Fruit fly (Drosophila melanogaster) whole organism, embryonic: ENCODE data around the gene CG33160.
A peak's percentile ranks its signal among the peaks of the same experiment; 100 is the strongest.

ENCODE experiments used
- Adf1 ChIP-seq: fragments of 200-800 bp; sonication (Bioruptor generic); IDR thresholded peaks from 2 replicates; pipeline ENCODE4 v1.3.6; 2022; ENCODE audit warnings: missing biosample characterization, missing genetic modification characterization
- Atf6 ChIP-seq: fragments of 200-800 bp; sonication (Bioruptor generic); IDR thresholded peaks from 2 replicates; pipeline ENCODE4 v1.3.6; 2022; ENCODE audit warnings: missing biosample characterization, missing genetic modification characterization
- Awh ChIP-seq: fragments of 200-800 bp; sonication (Bioruptor generic); IDR thresholded peaks from 2 replicates; pipeline ENCODE4, ENCODE4 v1.3.6; 2022; ENCODE audit warnings: missing biosample characterization, missing genetic modification characterization
- Bdp1 ChIP-seq: fragments of 200-800 bp; sonication (Bioruptor generic); optimal IDR thresholded peaks from 3 replicates; lab custom pipeline; 2016; ENCODE audit warnings: missing biosample characterization, missing genetic modification characterization
- CG10979 ChIP-seq: fragments of 200-800 bp; sonication (Bioruptor generic); optimal IDR thresholded peaks from 2 replicates; lab custom pipeline; 2018; ENCODE audit warnings: missing biosample characterization, mild to moderate bottlenecking, missing genetic modification characterization, moderate library complexity
- CG12659 ChIP-seq: fragments of 200-800 bp; sonication (Bioruptor generic); optimal IDR thresholded peaks from 3 replicates; lab custom pipeline; 2017; ENCODE audit warnings: mild to moderate bottlenecking, missing biosample characterization, missing genetic modification reagents, missing genetic modification characterization
- CG14667 ChIP-seq: fragments of 200-800 bp; sonication (Bioruptor generic); IDR thresholded peaks from 2 replicates; pipeline ENCODE4 v1.3.6; 2022; ENCODE audit warnings: missing biosample characterization, missing genetic modification characterization
- CG14860 ChIP-seq: fragments of 200-800 bp; sonication (Bioruptor generic); IDR thresholded peaks from 3 replicates; pipeline ENCODE4 v1.3.6; 2022; ENCODE audit warnings: missing biosample characterization, missing genetic modification characterization; ENCODE audit not compliant: partially characterized antibody
- CG15696 ChIP-seq: fragments of 200-800 bp; sonication (Bioruptor generic); optimal IDR thresholded peaks from 2 replicates; lab custom pipeline; 2019; ENCODE audit warnings: missing biosample characterization, mild to moderate bottlenecking, missing genetic modification characterization, moderate library complexity
- CG1603 ChIP-seq: fragments of 200-800 bp; sonication (Bioruptor generic); optimal IDR thresholded peaks from 2 replicates; lab custom pipeline; 2019; ENCODE audit warnings: missing biosample characterization, mild to moderate bottlenecking, missing genetic modification characterization, moderate library complexity
- CG16815 ChIP-seq: fragments of 200-800 bp; sonication (Bioruptor generic); optimal IDR thresholded peaks from 3 replicates; lab custom pipeline; 2017; ENCODE audit warnings: missing biosample characterization, mild to moderate bottlenecking, missing genetic modification characterization
- CG2129 ChIP-seq: fragments of 200-800 bp; sonication (Bioruptor generic); IDR thresholded peaks from 2 replicates; pipeline ENCODE4 v1.3.6; 2022; ENCODE audit warnings: missing biosample characterization, missing genetic modification characterization; ENCODE audit not compliant: partially characterized antibody
- CG2202 ChIP-seq: fragments of 200-800 bp; sonication (Bioruptor generic); optimal IDR thresholded peaks from 2 replicates; lab custom pipeline; 2018; ENCODE audit warnings: missing biosample characterization, mild to moderate bottlenecking, missing genetic modification characterization
- CG30020 ChIP-seq: fragments of 200-800 bp; optimal IDR thresholded peaks from 2 replicates; lab custom pipeline; 2019; ENCODE audit warnings: missing biosample characterization, mild to moderate bottlenecking, missing genetic modification characterization, moderate library complexity
- CG34422 ChIP-seq: fragments of 200-800 bp; sonication (Bioruptor generic); IDR thresholded peaks from 3 replicates; pipeline ENCODE4 v1.3.6; 2022; ENCODE audit warnings: missing biosample characterization, missing genetic modification characterization
- CG43689 ChIP-seq: fragments of 200-800 bp; sonication (Bioruptor generic); IDR thresholded peaks from 2 replicates; pipeline ENCODE4 v1.3.6; 2022; ENCODE audit warnings: missing biosample characterization, missing genetic modification characterization
- CG4617 ChIP-seq: fragments of 200-800 bp; sonication (Bioruptor generic); optimal IDR thresholded peaks from 3 replicates; lab custom pipeline; 2016; ENCODE audit warnings: missing biosample characterization, missing genetic modification characterization, borderline replicate concordance
- CG4707 ChIP-seq: fragments of 200-800 bp; sonication (Bioruptor generic); optimal IDR thresholded peaks from 2 replicates; lab custom pipeline; 2018; ENCODE audit warnings: missing biosample characterization, mild to moderate bottlenecking, missing genetic modification characterization, moderate library complexity
- CG4730 ChIP-seq: fragments of 200-800 bp; sonication (Bioruptor generic); IDR thresholded peaks from 2 replicates; pipeline ENCODE4 v1.3.6; 2022; ENCODE audit warnings: missing biosample characterization, missing genetic modification characterization
- CG7839 ChIP-seq: fragments of 200-800 bp; sonication (Bioruptor generic); optimal IDR thresholded peaks from 3 replicates; lab custom pipeline; 2018; ENCODE audit warnings: missing biosample characterization, mild to moderate bottlenecking, missing genetic modification characterization, moderate library complexity
- CG8765 ChIP-seq: fragments of 200-800 bp; sonication (Bioruptor generic); IDR thresholded peaks from 2 replicates; pipeline ENCODE4 v1.3.6; 2022; ENCODE audit warnings: missing biosample characterization, missing genetic modification characterization
- Dip3 ChIP-seq: fragments of 200-800 bp; sonication (Bioruptor generic); optimal IDR thresholded peaks from 3 replicates; lab custom pipeline; 2016; ENCODE audit warnings: missing biosample characterization, missing genetic modification characterization
- Drgx ChIP-seq: fragments of 200-800 bp; sonication (Bioruptor generic); IDR thresholded peaks from 2 replicates; pipeline ENCODE4 v1.3.6; 2022; ENCODE audit warnings: missing biosample characterization, missing genetic modification characterization
- H2.0 ChIP-seq: fragments of 200-800 bp; sonication (Bioruptor generic); IDR thresholded peaks from 2 replicates; pipeline ENCODE4 v1.3.6; 2022; ENCODE audit warnings: missing biosample characterization, missing genetic modification characterization
- HLHmδ ChIP-seq: fragments of 200-800 bp; sonication (Bioruptor generic); optimal IDR thresholded peaks from 2 replicates; lab custom pipeline; 2018; ENCODE audit warnings: missing biosample characterization, mild to moderate bottlenecking, missing genetic modification characterization, moderate library complexity
- HmgD ChIP-seq: fragments of 200-800 bp; sonication (Bioruptor generic); optimal IDR thresholded peaks from 3 replicates; lab custom pipeline; 2016; ENCODE audit warnings: missing biosample characterization, missing genetic modification characterization
- Med ChIP-seq: fragments of 200-800 bp; sonication (Bioruptor generic); peaks from one replicate; lab custom pipeline; 2016; ENCODE audit warnings: missing biosample characterization, missing genetic modification characterization, mild to moderate bottlenecking, inconsistent platforms, moderate library complexity
- NK7.1 ChIP-seq: fragments of 200-800 bp; sonication (Bioruptor generic); optimal IDR thresholded peaks from 3 replicates; lab custom pipeline; 2016; ENCODE audit warnings: missing biosample characterization, missing genetic modification characterization
- PHDP ChIP-seq: fragments of 200-800 bp; sonication (Bioruptor generic); optimal IDR thresholded peaks from 3 replicates; lab custom pipeline; 2018; ENCODE audit warnings: missing biosample characterization, mild to moderate bottlenecking, missing genetic modification characterization, moderate library complexity
- Poxn ChIP-seq: fragments of 200-800 bp; sonication (Bioruptor generic); IDR thresholded peaks from 2 replicates; pipeline ENCODE4 v1.3.6; 2022; ENCODE audit warnings: missing biosample characterization, missing genetic modification characterization
- Sry-β ChIP-seq: fragments of 200-800 bp; sonication (Bioruptor generic); optimal IDR thresholded peaks from 2 replicates; lab custom pipeline; 2018; ENCODE audit warnings: missing biosample characterization, mild to moderate bottlenecking, missing genetic modification characterization, moderate library complexity
- Trl ChIP-seq, 3 experiments: fragments of >200 bp in 2 of 3; fragments of 200-800 bp in 1 of 3; sonication (Bioruptor generic) in 1 of 3; optimal IDR thresholded peaks; 2 replicates in 1 of 3; 3 replicates in 2 of 3; lab custom pipeline; 2016 to 2017; ENCODE audit warnings: missing biosample characterization in 1 of 3, missing genetic modification characterization in 1 of 3
- bab2 ChIP-seq: fragments of 200-800 bp; sonication (Bioruptor generic); optimal IDR thresholded peaks from 2 replicates; lab custom pipeline; 2016; ENCODE audit warnings: missing biosample characterization, missing genetic modification characterization
- chm ChIP-seq: fragments of 200-800 bp; sonication (Bioruptor generic); IDR thresholded peaks from 2 replicates; pipeline ENCODE4 v1.3.6; 2022; ENCODE audit warnings: missing biosample characterization, missing genetic modification characterization
- corto ChIP-seq: fragments of 200-800 bp; sonication (Bioruptor generic); optimal IDR thresholded peaks from 2 replicates; lab custom pipeline; 2016; ENCODE audit warnings: missing biosample characterization, mild to moderate bottlenecking, missing genetic modification characterization, moderate library complexity
- croc ChIP-seq: fragments of 200-800 bp; sonication (Bioruptor generic); conservative IDR thresholded peaks from 3 replicates; pipeline ENCODE4 v1.3.6; 2022; ENCODE audit warnings: missing biosample characterization, missing genetic modification characterization
- disco-r ChIP-seq: fragments of 200-800 bp; sonication (Bioruptor generic); optimal IDR thresholded peaks from 2 replicates; lab custom pipeline; 2016; ENCODE audit warnings: missing biosample characterization, missing genetic modification characterization
- grn ChIP-seq: fragments of 200-800 bp; sonication (Bioruptor generic); optimal IDR thresholded peaks from 3 replicates; lab custom pipeline; 2017; ENCODE audit warnings: missing biosample characterization, missing genetic modification characterization
- gsb-n ChIP-seq: fragments of 200-800 bp; sonication (Bioruptor generic); optimal IDR thresholded peaks from 3 replicates; lab custom pipeline; 2018; ENCODE audit warnings: missing biosample characterization, mild to moderate bottlenecking, missing genetic modification characterization
- mirr ChIP-seq: fragments of 200-800 bp; sonication (Bioruptor generic); optimal IDR thresholded peaks from 3 replicates; lab custom pipeline; 2018; ENCODE audit warnings: missing biosample characterization, mild to moderate bottlenecking, missing genetic modification characterization
- org-1 ChIP-seq: fragments of 200-800 bp; sonication (Bioruptor generic); optimal IDR thresholded peaks from 2 replicates; lab custom pipeline; 2017; ENCODE audit warnings: missing biosample characterization, missing genetic modification characterization
- p53 ChIP-seq: fragments of 200-800 bp; sonication (Bioruptor generic); optimal IDR thresholded peaks from 2 replicates; lab custom pipeline; 2016; ENCODE audit warnings: missing biosample characterization, missing genetic modification characterization
- psq ChIP-seq: fragments of 200-800 bp; sonication (Bioruptor generic); optimal IDR thresholded peaks from 2 replicates; lab custom pipeline; 2017; ENCODE audit warnings: missing biosample characterization, missing genetic modification characterization
- schlank ChIP-seq: fragments of 200-800 bp; sonication (Bioruptor generic); optimal IDR thresholded peaks from 2 replicates; lab custom pipeline; 2018; ENCODE audit warnings: missing biosample characterization, mild to moderate bottlenecking, missing genetic modification characterization
- scrt ChIP-seq: fragments of 200-800 bp; sonication (Bioruptor generic); optimal IDR thresholded peaks from 2 replicates; lab custom pipeline; 2018; ENCODE audit warnings: missing biosample characterization, mild to moderate bottlenecking, missing genetic modification characterization, moderate library complexity
- sens-2 ChIP-seq: fragments of 200-800 bp; sonication (Bioruptor generic); IDR thresholded peaks from 2 replicates; pipeline ENCODE4 v1.3.6; 2022; ENCODE audit warnings: missing biosample characterization, missing genetic modification characterization
- slbo ChIP-seq: fragments of 200-800 bp; sonication (Bioruptor generic); IDR thresholded peaks from 2 replicates; pipeline ENCODE4 v1.3.6; 2022; ENCODE audit warnings: missing biosample characterization, missing genetic modification characterization
- sqz ChIP-seq: fragments of 200-800 bp; sonication (Bioruptor generic); optimal IDR thresholded peaks from 3 replicates; lab custom pipeline; 2018; ENCODE audit warnings: missing biosample characterization, mild to moderate bottlenecking, missing genetic modification characterization
- tin ChIP-seq: fragments of 200-800 bp; sonication (Bioruptor generic); optimal IDR thresholded peaks from 3 replicates; lab custom pipeline; 2016; ENCODE audit warnings: missing biosample characterization, missing genetic modification characterization

CG33160 gene

dm6 chr3L:3224740-3225719 lies 18.9 kb upstream of the CG33160 start, which contains the start of gene Larp4B (continued):
- TF ChIP-seq Bdp1 (no peak), Med (peak; percentile 85), CG1603 (no peak), scrt (GFP tag; lab: Kevin White, UChicago) (no peak), Poxn (no peak), PHDP (tag; lab: Kevin White, UChicago) (peak; percentile 2), bab2 (GFP tag; lab: Kevin White, UChicago) (no peak), p53 (GFP tag; lab: Kevin White, UChicago) (peak; percentile 51), HLHmδ (no peak), CG43689 (GFP tag; lab: Robert Waterston, UW) (no peak), Trl (optimal IDR thresholded peaks at IDR 0.05; lab: Kevin White, UChicago) (no peak), Trl (GFP tag; optimal IDR thresholded peaks at IDR 0.05; lab: Kevin White, UChicago) (no peak), chm (GFP tag; lab: Robert Waterston, UW) (no peak), CG2202 (tag; lab: Kevin White, UChicago) (no peak), CG34422 (GFP tag; lab: Robert Waterston, UW) (peak; percentile 56; the same call in 2 of the 3 replicates), grn (GFP tag; lab: Kevin White, UChicago) (no peak), CG8765 (GFP tag; lab: Robert Waterston, UW) (no peak), corto (no peak), sqz (GFP tag; lab: Kevin White, UChicago) (peak; percentile 77), CG12659 (GFP tag; lab: Kevin White, UChicago) (peak; percentile 27), Adf1 (no peak), disco-r (peak; percentile 55), CG7839 (tag; lab: Kevin White, UChicago) (no peak), NK7.1 (GFP tag; lab: Kevin White, UChicago) (no peak), CG14667 (no peak), mirr (no peak), slbo (GFP tag; lab: Robert Waterston, UW) (peak; percentile 35; the same call in 1 of the 2 replicates), HmgD (GFP tag; lab: Kevin White, UChicago) (peak; percentile 35), Sry-β (GFP tag; lab: Kevin White, UChicago) (no peak), CG4617 (GFP tag; lab: Kevin White, UChicago) (peak; percentile 89), H2.0 (GFP tag; lab: Robert Waterston, UW) (no peak), CG15696 (tag; lab: Kevin White, UChicago) (no peak), CG30020 (tag; lab: Kevin White, UChicago) (no peak), org-1 (no peak), croc (GFP tag; lab: Robert Waterston, UW) (no peak), gsb-n (tag; lab: Kevin White, UChicago) (no peak), schlank (tag; lab: Kevin White, UChicago) (no peak), Awh (GFP tag; lab: Robert Waterston, UW) (no peak), CG14860 (GFP tag; lab: Robert Waterston, UW) (peak; percentile 72; the same call in 2 of the 3 replicates), CG10979 (tag; lab: Kevin White, UChicago) (no peak), Drgx (no peak), CG2129 (GFP tag; lab: Robert Waterston, UW) (peak; percentile 53), tin (GFP tag; lab: Kevin White, UChicago) (no peak), CG16815 (GFP tag; lab: Kevin White, UChicago) (no peak), sens-2 (GFP tag; lab: Robert Waterston, UW) (no peak), psq (GFP tag; lab: Kevin White, UChicago) (no peak), Dip3 (no peak), CG4707 (no peak), CG4730 (no peak), Atf6 (no peak)
